Worm (Caenorhabditis elegans): ENCODE measurements around the gene abf-3.
"Not testable (repeated sequence)": the region's sequence is repeated elsewhere in the genome, so short reads cannot be mapped to it uniquely, and the experiment has no call there.

Gene abf-3

DNA sequence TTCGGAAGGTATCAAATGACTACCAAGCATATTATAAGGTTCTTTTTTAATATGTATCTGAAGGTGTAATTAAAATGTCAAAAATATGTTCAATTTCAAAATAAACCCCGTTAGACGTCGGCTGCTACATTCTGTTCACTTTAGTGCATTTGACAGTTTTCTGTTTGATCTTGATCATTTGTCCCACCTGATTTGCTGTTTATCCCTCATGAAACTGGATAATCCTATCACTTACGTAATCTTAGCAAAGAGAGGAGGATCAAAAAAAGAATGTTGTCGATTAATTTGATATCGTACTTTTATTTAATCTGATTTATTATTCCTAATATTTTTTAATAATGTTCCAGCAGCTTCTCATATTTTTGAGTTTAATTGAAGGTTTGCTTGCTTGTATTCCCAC is 7.2 kb downstream of the abf-3 start, which contains the start of gene F54B8.1:
Gene F54B8.1, plus strand, starts transcription at position 301 of the 400 bp plus-strand sequence.
- TF ChIP-seq snpc-4 (tag; optimal IDR thresholded peaks at IDR 0.05) (no peak), nhr-77 (tag; optimal IDR thresholded peaks at IDR 0.05) (no peak), mbf-1 (tag; optimal IDR thresholded peaks at IDR 0.05) (no peak), elt-1 (tag; optimal IDR thresholded peaks at IDR 0.05) (no peak), skn-1 (tag; optimal IDR thresholded peaks at IDR 0.05) (no peak), unc-55 (GFP tag; optimal IDR thresholded peaks at IDR 0.05) (no peak), dmd-4 (tag; optimal IDR thresholded peaks at IDR 0.05) (no peak), nhr-21 (tag; optimal IDR thresholded peaks at IDR 0.05) (no peak), ceh-16 (tag; optimal IDR thresholded peaks at IDR 0.05) (no peak), lin-13 (GFP tag; optimal IDR thresholded peaks at IDR 0.05) (no peak)

DNA sequence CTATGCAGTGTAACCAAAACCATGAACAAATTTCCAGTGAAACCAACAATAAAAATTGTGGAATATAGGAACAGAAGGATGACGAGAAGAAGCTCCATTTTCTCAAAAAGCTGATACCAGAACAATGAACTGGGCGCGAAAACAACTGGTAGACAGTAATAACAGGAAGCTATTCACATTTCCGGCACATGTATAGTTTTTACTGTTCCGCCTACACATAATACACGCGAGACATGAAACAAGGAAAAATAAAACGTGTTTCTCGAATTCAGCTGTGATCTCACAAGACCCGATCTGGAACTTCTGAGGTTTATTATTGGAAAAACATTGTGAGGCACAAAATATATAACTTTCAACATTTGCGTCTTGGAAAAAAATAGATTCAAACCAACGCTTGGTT is 8.1 kb downstream of the abf-3 start, which contains the start of gene srsx-36:
Gene srsx-36, minus strand, starts transcription at position 101 of the 400 bp plus-strand sequence.
- no peak for TF ChIP-seq R02D3.7 (tag; optimal IDR thresholded peaks at IDR 0.05)
- no peak for TF ChIP-seq lin-39 (tag; optimal IDR thresholded peaks at IDR 0.05)
- TF ChIP-seq sem-4 (tag; optimal IDR thresholded peaks at IDR 0.05) = no peak
- no peak for TF ChIP-seq unc-55 (GFP tag; optimal IDR thresholded peaks at IDR 0.05)
- TF ChIP-seq nhr-21 (tag; optimal IDR thresholded peaks at IDR 0.05) = no peak
- TF ChIP-seq dmd-4 (tag; optimal IDR thresholded peaks at IDR 0.05) = no peak
- no peak for TF ChIP-seq nhr-25 (tag; optimal IDR thresholded peaks at IDR 0.05)

DNA sequence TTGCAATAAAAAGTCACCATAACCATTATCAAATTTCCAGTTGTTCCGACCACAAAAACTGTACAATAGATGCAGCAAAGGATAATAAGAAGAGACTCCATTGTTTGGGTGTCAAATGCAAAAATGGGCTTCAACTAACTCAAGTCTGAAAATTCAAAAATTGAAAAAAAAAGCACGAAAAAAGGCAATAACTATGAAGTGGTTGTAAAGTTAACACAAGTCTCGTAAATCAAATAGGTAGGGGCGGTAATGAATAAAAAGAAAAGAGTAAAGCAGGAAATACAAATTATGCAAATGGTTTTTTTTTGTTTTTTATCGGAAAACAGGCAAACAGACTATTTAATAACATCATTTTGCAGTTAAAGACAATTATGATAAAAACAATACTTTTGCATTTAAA is 10.2 kb downstream of the abf-3 start, which contains the start of gene srsx-38:
Gene srsx-38, minus strand, starts transcription at position 101 of the 400 bp plus-strand sequence.
- not testable (repeated sequence) for TF ChIP-seq blmp-1 (tag; optimal IDR thresholded peaks at IDR 0.05; ENCODE audit: insufficient read depth); lin-11 (tag; optimal IDR thresholded peaks at IDR 0.05); lin-13 (GFP tag; optimal IDR thresholded peaks at IDR 0.05)

DNA sequence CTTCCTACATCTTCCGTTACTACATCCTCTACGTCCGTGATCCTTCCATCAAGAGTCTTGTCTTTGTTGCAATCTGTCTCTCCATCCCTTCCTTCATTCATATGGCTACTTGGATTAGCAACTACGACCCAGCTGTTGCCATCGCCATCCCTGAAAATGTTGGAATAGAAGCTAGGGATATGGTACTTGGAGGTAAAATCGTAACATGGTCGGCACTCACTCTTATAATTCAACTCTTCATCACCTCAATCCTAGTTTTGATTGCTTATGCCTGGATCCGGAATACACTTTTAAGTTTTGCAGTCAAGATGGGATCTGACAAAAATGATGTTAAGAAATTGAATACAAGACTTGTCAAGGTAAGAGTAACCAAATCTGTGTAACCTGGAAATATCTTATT is 13.9 kb downstream of the abf-3 start, which contains the start of gene T26E4.18:
Gene T26E4.18, minus strand, starts transcription at position 101 of the 400 bp plus-strand sequence.
- not testable (repeated sequence) for TF ChIP-seq sem-4, nhr-10, ztf-11 (tag; optimal IDR thresholded peaks at IDR 0.05)

DNA sequence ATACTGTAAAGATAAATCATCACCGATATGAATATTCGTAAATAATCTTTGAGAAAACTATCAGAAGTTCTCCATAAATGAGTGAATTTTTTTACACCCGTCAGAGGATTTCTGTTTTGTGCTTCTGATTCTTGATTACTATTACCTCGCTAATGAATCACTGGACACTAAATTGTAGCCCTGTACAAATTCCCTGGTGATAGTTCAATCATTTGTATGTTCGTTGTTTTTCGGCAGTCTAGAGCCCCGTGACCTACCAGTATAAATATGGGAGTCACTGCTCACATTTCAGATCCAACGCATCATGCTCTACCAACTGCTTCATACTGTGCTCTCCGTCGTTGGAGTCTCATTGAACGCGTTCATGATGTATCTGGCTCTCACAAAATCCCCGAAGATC is 14.6 kb downstream of the abf-3 start, which contains the start of gene srd-27:
Gene srd-27, plus strand, starts transcription at position 301 of the 400 bp plus-strand sequence.
- not testable (repeated sequence) for TF ChIP-seq lsy-2 (tag; optimal IDR thresholded peaks at IDR 0.05); sma-3 (GFP tag; optimal IDR thresholded peaks at IDR 0.05); skn-1 (tag; optimal IDR thresholded peaks at IDR 0.05)

ce11 chrV:15802623-15803022 is 15.0 kb downstream of the abf-3 start, which contains the start of gene T26E4.9:
Gene T26E4.9, minus strand, starts transcription at chrV:15802723.
- not testable (repeated sequence) for TF ChIP-seq nhr-21, skn-1, aly-2 (tag; optimal IDR thresholded peaks at IDR 0.05)

DNA sequence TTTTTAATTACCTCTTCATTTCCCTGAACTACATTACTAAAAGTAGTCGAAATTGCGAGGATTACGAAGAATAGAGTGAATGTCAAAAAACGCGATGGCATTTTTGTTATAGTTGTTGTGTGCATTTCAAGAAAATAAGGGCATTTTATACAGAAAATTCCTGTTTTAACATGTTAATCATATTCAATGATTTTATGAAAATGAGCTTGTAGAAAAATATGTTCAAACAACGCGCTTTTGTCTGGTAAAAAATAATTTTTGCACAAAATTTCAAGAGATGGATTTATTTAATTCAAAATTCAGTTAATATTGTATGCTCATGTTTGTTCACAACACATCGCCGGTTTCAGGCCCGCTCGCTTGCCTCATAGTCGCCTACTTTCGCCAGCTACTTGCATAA is 19.5 kb downstream of the abf-3 start, which contains the start of gene T26E4.10:
Gene T26E4.10, minus strand, starts transcription at position 101 of the 400 bp plus-strand sequence.
- no peak for TF ChIP-seq ztf-1 (GFP tag; conservative IDR thresholded peaks at IDR 0.05)
- no peak for TF ChIP-seq alr-1 (tag; optimal IDR thresholded peaks at IDR 0.05)
- TF ChIP-seq nhr-129 (tag; optimal IDR thresholded peaks at IDR 0.05) = no peak
- no peak for TF ChIP-seq unc-62 (GFP tag; optimal IDR thresholded peaks at IDR 0.05)
- TF ChIP-seq lsy-2 (tag; optimal IDR thresholded peaks at IDR 0.05) = no peak
- TF ChIP-seq peb-1 (tag; optimal IDR thresholded peaks at IDR 0.05) = no peak
- TF ChIP-seq lin-11 (tag; optimal IDR thresholded peaks at IDR 0.05) = no peak
- no peak for TF ChIP-seq C34F6.9 (tag; optimal IDR thresholded peaks at IDR 0.05)
- TF ChIP-seq nhr-11 (tag; optimal IDR thresholded peaks at IDR 0.05) = no peak
- TF ChIP-seq dmd-4 (tag; optimal IDR thresholded peaks at IDR 0.05) = no peak
- TF ChIP-seq egl-27 (tag; optimal IDR thresholded peaks at IDR 0.05) = no peak
